Fruit fly (Drosophila melanogaster): ENCODE data around the gene VhaAC39-2.
A peak's percentile ranks its signal among the peaks of the same experiment; 100 is the strongest.

The VhaAC39-2 gene

DNA sequence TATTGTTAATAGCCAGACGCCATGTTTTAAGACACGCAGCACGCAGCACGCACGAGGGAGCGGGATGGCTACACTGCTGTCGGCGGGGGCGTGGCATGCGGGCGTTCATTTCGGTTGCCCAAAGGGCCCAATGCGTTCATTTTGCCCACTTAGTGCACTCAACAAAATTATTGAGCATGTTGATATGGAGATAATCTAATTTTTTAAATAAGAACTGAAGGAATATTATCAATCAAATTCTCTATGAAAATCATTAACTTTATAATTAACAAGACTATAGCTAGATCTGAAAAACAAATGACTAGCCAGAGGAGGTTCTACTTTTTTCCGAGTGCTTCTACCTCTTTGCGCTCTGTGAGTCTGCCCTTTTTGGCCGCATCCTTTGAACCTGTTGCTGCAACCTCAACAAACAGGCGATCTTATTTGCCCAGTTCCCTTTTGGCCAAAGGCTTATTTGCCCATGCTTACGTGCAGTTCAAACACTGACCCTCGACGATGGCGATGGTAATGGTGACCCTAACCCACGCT lies 25.8 kb downstream of the VhaAC39-2 start:
- TF ChIP-seq ap (GFP tag; IDR thresholded peaks at IDR 0.05) (no peak), C15 (GFP tag; IDR thresholded peaks at IDR 0.05) (no peak), CG30403 (GFP tag; optimal IDR thresholded peaks at IDR 0.05) (no peak), Nf-YB (GFP tag; optimal IDR thresholded peaks at IDR 0.05) (peak; percentile 85), chinmo (GFP tag; IDR thresholded peaks at IDR 0.05; ENCODE audit: partially characterized antibody) (no peak), CG7786 (GFP tag; optimal IDR thresholded peaks at IDR 0.05) (no peak), eyg (GFP tag; optimal IDR thresholded peaks at IDR 0.05) (no peak), CG34376 (GFP tag; optimal IDR thresholded peaks at IDR 0.05) (no peak), CG11398 (GFP tag; optimal IDR thresholded peaks at IDR 0.05) (no peak), CG32532 (GFP tag; IDR thresholded peaks at IDR 0.05) (no peak), CG6254 (GFP tag; optimal IDR thresholded peaks at IDR 0.05) (no peak), schlank (tag; optimal IDR thresholded peaks at IDR 0.05) (no peak), fd102C (GFP tag; optimal IDR thresholded peaks at IDR 0.05) (peak; percentile 85), eve (GFP tag; optimal IDR thresholded peaks at IDR 0.05) (no peak), chif (GFP tag; optimal IDR thresholded peaks at IDR 0.05) (no peak), CG2889 (GFP tag; IDR thresholded peaks at IDR 0.05) (no peak), CG2712 (tag; optimal IDR thresholded peaks at IDR 0.05) (peak; percentile 48), trh (GFP tag; optimal IDR thresholded peaks at IDR 0.05) (no peak), lbe (GFP tag; optimal IDR thresholded peaks at IDR 0.05) (no peak), z (GFP tag; IDR thresholded peaks at IDR 0.05) (no peak), Vsx1 (GFP tag; optimal IDR thresholded peaks at IDR 0.05) (no peak), CG1832 (GFP tag; optimal IDR thresholded peaks at IDR 0.05) (peak; percentile 54), nerfin-1 (tag; optimal IDR thresholded peaks at IDR 0.05) (no peak), gcm (GFP tag; optimal IDR thresholded peaks at IDR 0.05) (peak; percentile 56), vvl (GFP tag; IDR thresholded peaks at IDR 0.05) (peak; percentile 38; the same call in 1 of the 2 replicates), H15 (GFP tag; IDR thresholded peaks at IDR 0.05) (no peak), chn (GFP tag; optimal IDR thresholded peaks at IDR 0.05) (peak; percentile 3), MESR4 (GFP tag; optimal IDR thresholded peaks at IDR 0.05) (no peak), CG3995 (GFP tag; optimal IDR thresholded peaks at IDR 0.05) (no peak), CG9215 (GFP tag; IDR thresholded peaks at IDR 0.05) (no peak), CG9609 (GFP tag; optimal IDR thresholded peaks at IDR 0.05) (no peak), CG5953 (GFP tag; IDR thresholded peaks at IDR 0.05) (0 out of 2 replicates have a peak, but pooled peaks have one; percentile 34), NFAT (GFP tag; IDR thresholded peaks at IDR 0.05) (no peak), row (GFP tag; IDR thresholded peaks at IDR 0.05) (0 out of 3 replicates have a peak, but pooled peaks have one; percentile 33), Hsf (GFP tag; optimal IDR thresholded peaks at IDR 0.05) (no peak), otp (GFP tag; IDR thresholded peaks at IDR 0.05) (0 out of 3 replicates have a peak, but pooled peaks have one; percentile 16), B-H1 (GFP tag; IDR thresholded peaks at IDR 0.05) (no peak), Fer3 (tag; optimal IDR thresholded peaks at IDR 0.05) (no peak), slbo (GFP tag; IDR thresholded peaks at IDR 0.05) (no peak), CG1603 (tag; optimal IDR thresholded peaks at IDR 0.05) (no peak), scrt (GFP tag; optimal IDR thresholded peaks at IDR 0.05) (no peak), Dp (GFP tag; optimal IDR thresholded peaks at IDR 0.05) (no peak), HLH4C (GFP tag; IDR thresholded peaks at IDR 0.05; ENCODE audit: partially characterized antibody) (no peak), Kr (GFP tag; optimal IDR thresholded peaks at IDR 0.05) (peak; percentile 77), CG31224 (GFP tag; IDR thresholded peaks at IDR 0.05) (no peak), Dek (tag; optimal IDR thresholded peaks at IDR 0.05) (no peak), zfh1 (GFP tag; IDR thresholded peaks at IDR 0.05) (peak; percentile 34; the same call in 1 of the 3 replicates), CG10959 (GFP tag; IDR thresholded peaks at IDR 0.05) (no peak), sens (GFP tag) (peak; percentile 83), cg (GFP tag; optimal IDR thresholded peaks at IDR 0.05) (peak; percentile 57), fu2 (GFP tag; optimal IDR thresholded peaks at IDR 0.05) (no peak)

Data from whole organism, embryonic.